Worm (Caenorhabditis elegans): ENCODE results near the gene T07C4.12.

Gene T07C4.12

ce11 chrIII:10329811-10330210 lies 2.6 kb downstream of the T07C4.12 start:
- TF ChIP-seq crh-2 (tag; optimal IDR thresholded peaks at IDR 0.05), result peak; percentile 15
- TF ChIP-seq sma-9 (GFP tag; optimal IDR thresholded peaks at IDR 0.05), result peak; percentile 33
- no peak for TF ChIP-seq sma-9 (tag; optimal IDR thresholded peaks at IDR 0.05)
- TF ChIP-seq F13H6.1 (tag; optimal IDR thresholded peaks at IDR 0.05), result peak; percentile 32
- no peak for TF ChIP-seq unc-62 (GFP tag; optimal IDR thresholded peaks at IDR 0.05)
- peak; percentile 22 for TF ChIP-seq nhr-129 (tag; optimal IDR thresholded peaks at IDR 0.05)
- TF ChIP-seq C34F6.9 (tag; optimal IDR thresholded peaks at IDR 0.05), result peak; percentile 19
- peak; percentile 66 for TF ChIP-seq fos-1 (tag; optimal IDR thresholded peaks at IDR 0.05)
- TF ChIP-seq ZK546.5 (tag; optimal IDR thresholded peaks at IDR 0.05), result no peak

- peak; percentile 1 for TF ChIP-seq nhr-6 (tag; optimal IDR thresholded peaks at IDR 0.05)
- no peak for TF ChIP-seq Y55F3AM.14 (GFP tag; optimal IDR thresholded peaks at IDR 0.05)
- no peak for TF ChIP-seq unc-55 (GFP tag; optimal IDR thresholded peaks at IDR 0.05)
- TF ChIP-seq lsy-2 (tag; optimal IDR thresholded peaks at IDR 0.05), result no peak
- no peak for TF ChIP-seq sem-4 (tag; optimal IDR thresholded peaks at IDR 0.05)
- TF ChIP-seq blmp-1 (tag; optimal IDR thresholded peaks at IDR 0.05; ENCODE audit: insufficient read depth), result no peak
- no peak for TF ChIP-seq ceh-16 (tag; optimal IDR thresholded peaks at IDR 0.05)
- TF ChIP-seq ztf-11 (tag; optimal IDR thresholded peaks at IDR 0.05), result no peak
- TF ChIP-seq elt-3 (tag; optimal IDR thresholded peaks at IDR 0.05), result no peak
- TF ChIP-seq skn-1 (tag; optimal IDR thresholded peaks at IDR 0.05), result no peak
- TF ChIP-seq F13H6.1 (tag; optimal IDR thresholded peaks at IDR 0.05), result no peak
- TF ChIP-seq lin-11 (tag; optimal IDR thresholded peaks at IDR 0.05), result no peak
- TF ChIP-seq alr-1 (tag; optimal IDR thresholded peaks at IDR 0.05), result no peak
- TF ChIP-seq sma-9 (GFP tag; optimal IDR thresholded peaks at IDR 0.05), result no peak
- no peak for TF ChIP-seq sma-9 (tag; optimal IDR thresholded peaks at IDR 0.05)
- TF ChIP-seq nhr-21 (tag; optimal IDR thresholded peaks at IDR 0.05), result no peak
- no peak for TF ChIP-seq gmeb-1 (tag; optimal IDR thresholded peaks at IDR 0.05)
- no peak for TF ChIP-seq nhr-23 (tag; optimal IDR thresholded peaks at IDR 0.05)
- TF ChIP-seq fos-1 (tag; optimal IDR thresholded peaks at IDR 0.05), result peak; percentile 38
- TF ChIP-seq peb-1 (tag; optimal IDR thresholded peaks at IDR 0.05), result no peak
- no peak for TF ChIP-seq zag-1 (tag; optimal IDR thresholded peaks at IDR 0.05)
- TF ChIP-seq ceh-82 (tag; optimal IDR thresholded peaks at IDR 0.05), result no peak
- TF ChIP-seq sma-3 (GFP tag; optimal IDR thresholded peaks at IDR 0.05), result peak; percentile 0
- peak; percentile 10 for TF ChIP-seq nhr-129 (tag; optimal IDR thresholded peaks at IDR 0.05)
- no peak for TF ChIP-seq snpc-4 (tag; optimal IDR thresholded peaks at IDR 0.05)
- no peak for TF ChIP-seq mbf-1 (tag; optimal IDR thresholded peaks at IDR 0.05)
- TF ChIP-seq egl-27 (tag; optimal IDR thresholded peaks at IDR 0.05), result no peak
- TF ChIP-seq aly-2 (tag; optimal IDR thresholded peaks at IDR 0.05), result no peak
- no peak for TF ChIP-seq nhr-237 (tag; optimal IDR thresholded peaks at IDR 0.05)
- TF ChIP-seq dmd-4 (tag; optimal IDR thresholded peaks at IDR 0.05), result no peak
- no peak for TF ChIP-seq unc-62 (GFP tag; optimal IDR thresholded peaks at IDR 0.05)
- TF ChIP-seq elt-1 (tag; optimal IDR thresholded peaks at IDR 0.05), result no peak
- peak; percentile 27 for TF ChIP-seq nhr-25 (tag; optimal IDR thresholded peaks at IDR 0.05)
- no peak for TF ChIP-seq ztf-1 (GFP tag; conservative IDR thresholded peaks at IDR 0.05)
- no peak for TF ChIP-seq nhr-11 (tag; optimal IDR thresholded peaks at IDR 0.05)
- TF ChIP-seq lin-13 (GFP tag; optimal IDR thresholded peaks at IDR 0.05), result no peak
- TF ChIP-seq ztf-4 (tag; optimal IDR thresholded peaks at IDR 0.05), result no peak
- TF ChIP-seq R02D3.7 (tag; optimal IDR thresholded peaks at IDR 0.05), result no peak
- peak; percentile 31 for TF ChIP-seq ama-1 (optimal IDR thresholded peaks at IDR 0.05)
- no peak for TF ChIP-seq unc-39 (tag; optimal IDR thresholded peaks at IDR 0.05)
- no peak for TF ChIP-seq lin-39 (tag; optimal IDR thresholded peaks at IDR 0.05)
- TF ChIP-seq C34F6.9 (tag; optimal IDR thresholded peaks at IDR 0.05), result no peak
- no peak for TF ChIP-seq nhr-77 (tag; optimal IDR thresholded peaks at IDR 0.05)
Observed at ce11 chrIII:10328565-10329541, 3.6 kb downstream of the T07C4.12 start.

Measured in whole organism, L2 larva.